Fruit fly (Drosophila melanogaster): ENCODE data around the gene Ada.

The Ada gene

DNA sequence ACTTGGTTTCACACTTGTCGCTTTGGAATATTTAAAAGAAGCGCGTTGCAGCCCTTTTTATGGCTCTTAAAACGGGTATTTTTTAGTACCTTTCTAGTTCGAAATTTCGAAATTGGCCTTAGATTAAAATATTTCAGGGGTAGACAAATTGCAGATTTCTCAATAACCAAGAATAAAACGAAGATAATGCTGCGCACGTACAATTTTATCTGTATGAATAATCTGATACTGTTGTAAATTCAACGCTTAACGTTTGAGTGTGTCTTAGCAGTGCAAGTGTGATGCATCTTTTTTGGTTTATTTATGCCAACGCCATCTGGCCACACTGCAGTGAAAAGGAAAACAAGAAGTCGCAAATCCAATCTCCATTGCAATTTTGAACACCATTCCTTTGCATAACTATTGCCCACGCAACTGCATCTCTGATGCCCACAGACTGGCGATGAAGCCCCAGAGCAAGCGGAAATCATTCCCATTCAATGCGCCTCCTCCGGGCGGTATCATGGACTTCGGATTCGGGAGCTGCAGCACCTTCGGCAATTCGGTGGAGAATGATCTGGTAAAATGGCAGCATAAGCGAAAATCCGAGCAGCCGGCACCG, 14.4 kb upstream of the Ada start, which contains the start of gene Nmdmc (continued):
- no peak for TF ChIP-seq Hmx (GFP tag; optimal IDR thresholded peaks at IDR 0.05)
- TF ChIP-seq vfl (GFP tag; optimal IDR thresholded peaks at IDR 0.05), result no peak
- TF ChIP-seq Max (GFP tag; optimal IDR thresholded peaks at IDR 0.05), result no peak
- TF ChIP-seq CG30403 (GFP tag; optimal IDR thresholded peaks at IDR 0.05), result no peak
- TF ChIP-seq onecut (GFP tag; IDR thresholded peaks at IDR 0.05), result no peak
- no peak for TF ChIP-seq gce (GFP tag; IDR thresholded peaks at IDR 0.05)
- TF ChIP-seq trh (GFP tag; optimal IDR thresholded peaks at IDR 0.05), result no peak
- TF ChIP-seq seq (GFP tag; IDR thresholded peaks at IDR 0.05), result no peak
- TF ChIP-seq lbe (GFP tag; optimal IDR thresholded peaks at IDR 0.05), result peak; percentile 29
- TF ChIP-seq CG12071 (GFP tag; optimal IDR thresholded peaks at IDR 0.05), result no peak
- TF ChIP-seq tx (GFP tag; optimal IDR thresholded peaks at IDR 0.05), result no peak
- TF ChIP-seq HmgZ (tag; optimal IDR thresholded peaks at IDR 0.05), result peak; percentile 26
- TF ChIP-seq lola (GFP tag; optimal IDR thresholded peaks at IDR 0.05), result no peak
- no peak for TF ChIP-seq bab2 (GFP tag; optimal IDR thresholded peaks at IDR 0.05)
- no peak for TF ChIP-seq CG14667 (GFP tag; IDR thresholded peaks at IDR 0.05)
- TF ChIP-seq ATbp (GFP tag; optimal IDR thresholded peaks at IDR 0.05), result no peak
- no peak for TF ChIP-seq gsb-n (tag; optimal IDR thresholded peaks at IDR 0.05)
- TF ChIP-seq CG3847 (GFP tag; IDR thresholded peaks at IDR 0.05), result no peak
- peak; percentile 62 for TF ChIP-seq phol (tag; optimal IDR thresholded peaks at IDR 0.05)
- TF ChIP-seq CG15479 (GFP tag; optimal IDR thresholded peaks at IDR 0.05), result peak; percentile 8
- no peak for TF ChIP-seq CG3281 (GFP tag; optimal IDR thresholded peaks at IDR 0.05)
- no peak for TF ChIP-seq eve (GFP tag; optimal IDR thresholded peaks at IDR 0.05)
- TF ChIP-seq cato (GFP tag; optimal IDR thresholded peaks at IDR 0.05; ENCODE audit: borderline replicate concordance), result no peak
- TF ChIP-seq CkIIα-i1 (GFP tag; IDR thresholded peaks at IDR 0.05), result no peak
- TF ChIP-seq Ets97D (GFP tag; optimal IDR thresholded peaks at IDR 0.05), result peak; percentile 38
- no peak for TF ChIP-seq Mes4 (GFP tag; optimal IDR thresholded peaks at IDR 0.05)
- TF ChIP-seq CG10209 (GFP tag; optimal IDR thresholded peaks at IDR 0.05), result no peak
- no peak for TF ChIP-seq ci (GFP tag; IDR thresholded peaks at IDR 0.05)
- TF ChIP-seq CG2199 (GFP tag; IDR thresholded peaks at IDR 0.05), result no peak
- peak; percentile 82 for TF ChIP-seq Ets65A (GFP tag)
- TF ChIP-seq CG10959 (GFP tag; IDR thresholded peaks at IDR 0.05), result no peak

DNA sequence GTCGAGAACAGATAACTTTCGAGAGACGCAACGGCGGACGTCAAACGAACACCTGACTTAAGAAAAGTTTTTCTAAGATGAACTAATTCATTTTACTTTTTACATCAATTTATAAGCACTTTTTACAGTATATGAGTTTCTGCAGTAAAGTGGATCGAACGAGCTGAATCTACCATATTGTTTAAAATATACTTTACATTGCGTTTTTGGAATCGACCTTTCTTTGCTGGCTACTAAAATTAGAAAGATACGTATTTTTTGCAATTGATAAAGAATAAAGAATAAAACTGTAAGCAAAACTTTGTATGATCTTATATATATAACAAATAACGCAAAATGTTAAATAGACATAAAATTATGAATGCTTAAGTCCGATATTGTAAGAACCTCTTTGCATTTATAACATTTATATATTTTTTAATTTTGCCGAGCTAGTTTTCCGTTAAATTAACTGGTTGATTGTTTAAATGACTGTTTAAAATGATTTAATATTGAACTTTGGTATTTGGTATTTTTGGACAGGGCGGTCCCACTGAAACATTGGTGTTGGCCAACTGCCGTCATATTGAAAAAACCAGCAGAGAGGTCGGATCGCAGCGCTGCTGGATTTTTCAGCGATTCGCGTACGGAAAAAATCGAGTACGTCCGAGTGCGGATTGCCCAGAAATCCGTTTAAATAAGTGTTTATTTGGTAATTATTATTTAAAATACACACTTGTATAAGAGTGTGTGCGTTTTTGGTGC, 12.9 kb upstream of the Ada start, which contains the start of gene Kdm2:
Gene Kdm2 (plus strand): TSS at position 559 of the 744 bp plus-strand sequence.
- TF ChIP-seq nom (GFP tag; optimal IDR thresholded peaks at IDR 0.05) (peak; percentile 16), gcm (GFP tag; optimal IDR thresholded peaks at IDR 0.05) (no peak), Nf-YA (GFP tag; IDR thresholded peaks at IDR 0.05) (no peak), crc (GFP tag; optimal IDR thresholded peaks at IDR 0.05) (no peak), luna (GFP tag; optimal IDR thresholded peaks at IDR 0.05) (no peak), CG33557 (GFP tag; optimal IDR thresholded peaks at IDR 0.05) (no peak), NFAT (GFP tag; IDR thresholded peaks at IDR 0.05) (no peak), CG15011 (GFP tag; optimal IDR thresholded peaks at IDR 0.05) (no peak), ttk (GFP tag; IDR thresholded peaks at IDR 0.05) (no peak), row (GFP tag; IDR thresholded peaks at IDR 0.05) (no peak), btn (GFP tag; optimal IDR thresholded peaks at IDR 0.05) (no peak), CG1024 (GFP tag; IDR thresholded peaks at IDR 0.05) (no peak), onecut (GFP tag; IDR thresholded peaks at IDR 0.05) (peak; percentile 35), schlank (tag; optimal IDR thresholded peaks at IDR 0.05) (no peak), org-1 (GFP tag; optimal IDR thresholded peaks at IDR 0.05) (no peak), CG3726 (GFP tag; IDR thresholded peaks at IDR 0.05) (no peak), Elba2 (GFP tag; optimal IDR thresholded peaks at IDR 0.05) (no peak), CG11093 (GFP tag; IDR thresholded peaks at IDR 0.05) (no peak), ro (GFP tag; IDR thresholded peaks at IDR 0.05) (no peak), D19B (GFP tag; optimal IDR thresholded peaks at IDR 0.05) (no peak), CG33213 (GFP tag; optimal IDR thresholded peaks at IDR 0.05) (peak; percentile 21), Myb (GFP tag; optimal IDR thresholded peaks at IDR 0.05) (peak; percentile 89)
